Worm (Caenorhabditis elegans): ENCODE data around the gene srbc-37.

Gene srbc-37

ce11 chrV:727484-728351 is 25.4 kb downstream of the srbc-37 start, which contains the start of the genes icl-1 and srh-2 (continued):
- peak; percentile 10 for TF ChIP-seq tbp1 (GFP tag; optimal IDR thresholded peaks at IDR 0.05)
- TF ChIP-seq madf-3 (GFP tag; IDR thresholded peaks at IDR 0.05): peak; percentile 47; the same call in 1 of the 2 replicates
- TF ChIP-seq lin-26 (GFP tag; IDR thresholded peaks at IDR 0.05): peak; percentile 85
- peak; percentile 87 for TF ChIP-seq Y53G8AR.9 (GFP tag; conservative IDR thresholded peaks at IDR 0.05)
- TF ChIP-seq K12H6.12 (tag; optimal IDR thresholded peaks at IDR 0.05): no peak
- TF ChIP-seq pbrm-1 (GFP tag; IDR thresholded peaks at IDR 0.05): 0 out of 2 replicates have a peak, but pooled peaks have one; percentile 26
- no peak for TF ChIP-seq let-607 (tag; optimal IDR thresholded peaks at IDR 0.05)
- peak; percentile 45 for TF ChIP-seq zim-3 (tag; optimal IDR thresholded peaks at IDR 0.05)
- no peak for TF ChIP-seq ceh-40 (GFP tag; IDR thresholded peaks at IDR 0.05)
- no peak; the same call in 1 of the 2 replicates for TF ChIP-seq egrh-3 (GFP tag; IDR thresholded peaks at IDR 0.05)
- TF ChIP-seq F57C9.4 (tag; optimal IDR thresholded peaks at IDR 0.05): no peak
- no peak for TF ChIP-seq T26A5.8 (tag; optimal IDR thresholded peaks at IDR 0.05)
- no peak for TF ChIP-seq ceh-91 (GFP tag; IDR thresholded peaks at IDR 0.05)
- TF ChIP-seq ztf-18 (tag; optimal IDR thresholded peaks at IDR 0.05): no peak
- TF ChIP-seq gei-17 (GFP tag; optimal IDR thresholded peaks at IDR 0.05): peak; percentile 35
- TF ChIP-seq pha-4 (tag; optimal IDR thresholded peaks at IDR 0.05): peak; percentile 60
- TF ChIP-seq him-1 (tag; optimal IDR thresholded peaks at IDR 0.05): no peak
- peak; percentile 18 for TF ChIP-seq lin-40 (tag; optimal IDR thresholded peaks at IDR 0.05)
- TF ChIP-seq nhr-179 (tag; optimal IDR thresholded peaks at IDR 0.05): no peak
- TF ChIP-seq efl-1 (GFP tag; optimal IDR thresholded peaks at IDR 0.05): no peak
- TF ChIP-seq rcor-1 (GFP tag; IDR thresholded peaks at IDR 0.05): 0 out of 2 replicates have a peak, but pooled peaks have one; percentile 36
- TF ChIP-seq lir-1 (GFP tag; conservative IDR thresholded peaks at IDR 0.05): 0 out of 2 replicates have a peak, but pooled peaks have one; percentile 12
- no peak for TF ChIP-seq somi-1 (GFP tag; optimal IDR thresholded peaks at IDR 0.05)
- TF ChIP-seq madf-6 (GFP tag; IDR thresholded peaks at IDR 0.05): no peak
- no peak for TF ChIP-seq xnd-1 (tag; optimal IDR thresholded peaks at IDR 0.05)
- no peak for TF ChIP-seq lin-54 (GFP tag; optimal IDR thresholded peaks at IDR 0.05)
- peak; percentile 97 for TF ChIP-seq repo-1 (tag; optimal IDR thresholded peaks at IDR 0.05)
- TF ChIP-seq F39B2.1 (GFP tag; IDR thresholded peaks at IDR 0.05): no peak
- TF ChIP-seq F57A8.1 (GFP tag; optimal IDR thresholded peaks at IDR 0.05): no peak
- TF ChIP-seq ztf-22 (GFP tag; optimal IDR thresholded peaks at IDR 0.05): no peak
- no peak for TF ChIP-seq die-1 (tag; optimal IDR thresholded peaks at IDR 0.05)
- 0 out of 2 replicates have a peak, but pooled peaks have one; percentile 45 for TF ChIP-seq lag-1 (GFP tag; IDR thresholded peaks at IDR 0.05)
- no peak for TF ChIP-seq B0261.1 (tag; optimal IDR thresholded peaks at IDR 0.05)
- TF ChIP-seq ekl-4 (GFP tag; IDR thresholded peaks at IDR 0.05): no peak
- TF ChIP-seq mcd-1 (GFP tag; IDR thresholded peaks at IDR 0.05): peak; percentile 56
- TF ChIP-seq Y56A3A.18 (GFP tag; IDR thresholded peaks at IDR 0.05): no peak; the same call in 1 of the 2 replicates
- TF ChIP-seq snpc-1.1 (tag; optimal IDR thresholded peaks at IDR 0.05; ENCODE audit: insufficient read depth): no peak
- TF ChIP-seq F10E7.11 (tag; optimal IDR thresholded peaks at IDR 0.05): no peak
- no peak for TF ChIP-seq F55B11.4 (tag; optimal IDR thresholded peaks at IDR 0.05; ENCODE audit: borderline replicate concordance, insufficient read depth)
- no peak for TF ChIP-seq egl-18 (GFP tag; IDR thresholded peaks at IDR 0.05)
- TF ChIP-seq ets-4 (GFP tag; optimal IDR thresholded peaks at IDR 0.05): no peak
- no peak for TF ChIP-seq bed-1 (GFP tag; IDR thresholded peaks at IDR 0.05)
- TF ChIP-seq sea-2 (GFP tag; IDR thresholded peaks at IDR 0.05): no peak
- no peak for TF ChIP-seq nfya-1 (tag; optimal IDR thresholded peaks at IDR 0.05; ENCODE audit: borderline replicate concordance, insufficient read depth)
- no peak for TF ChIP-seq nfya-2 (GFP tag; IDR thresholded peaks at IDR 0.05)
- TF ChIP-seq aptf-3 (GFP tag; IDR thresholded peaks at IDR 0.05): no peak
- peak; percentile 73 for TF ChIP-seq K11D2.4 (GFP tag; IDR thresholded peaks at IDR 0.05)
